Worm (Caenorhabditis elegans) whole organism, late embryonic: ENCODE data around the gene lin-46.

Experiments used
- lin-11 ChIP-seq: fragments of 200-800 bp; sonication (Bioruptor generic); optimal IDR thresholded peaks from 2 replicates; lab custom pipeline; 2018; ENCODE audit warnings: mild to moderate bottlenecking, missing genetic modification characterization, missing compliant biosample characterization
- npax-4 ChIP-seq: sonication (generic microtip); optimal IDR thresholded peaks from 2 replicates; lab custom pipeline; 2016; ENCODE audit warnings: missing genetic modification characterization, missing compliant biosample characterization

- no peak for TF ChIP-seq npax-4 (tag; lab: Kevin White, UChicago)
- TF ChIP-seq lin-11 (tag; lab: Kevin White, UChicago), result no peak
These were observed 38.1 kb downstream of the lin-46 start for ce11 chrV:13006754-13007153.
